Worm (Caenorhabditis elegans) whole organism, mixed stage, embryonic: ENCODE results near the gene F32A11.1.

ENCODE experiments used
- M03D4.4 ChIP-seq: sonication (generic microtip); optimal IDR thresholded peaks from 2 replicates; lab custom pipeline; 2017; ENCODE audit warnings: mild to moderate bottlenecking, missing genetic modification characterization, missing compliant biosample characterization
- bed-3 ChIP-seq: fragments of 200-800 bp; sonication (Bioruptor generic); optimal IDR thresholded peaks from 3 replicates; lab custom pipeline; 2018; ENCODE audit warnings: mild to moderate bottlenecking, missing genetic modification characterization, moderate library complexity, missing compliant biosample characterization
- blmp-1 ChIP-seq: fragments of 150-350 bp; optimal IDR thresholded peaks from 2 replicates; lab custom pipeline; 2014; ENCODE audit warnings: missing biosample characterization, missing genetic modification characterization
- ceh-39 ChIP-seq: fragments of 150-350 bp; optimal IDR thresholded peaks from 2 replicates; lab custom pipeline; 2014; ENCODE audit warnings: missing biosample characterization, missing genetic modification characterization
- ceh-83 ChIP-seq: fragments of 200-800 bp; sonication (Bioruptor generic); optimal IDR thresholded peaks from 2 replicates; lab custom pipeline; 2018; ENCODE audit warnings: mild to moderate bottlenecking, missing genetic modification characterization, missing compliant biosample characterization
- ces-1 ChIP-seq: fragments of 150-350 bp; optimal IDR thresholded peaks from 2 replicates; lab custom pipeline; 2014; ENCODE audit warnings: missing biosample characterization, missing genetic modification reagents, missing genetic modification characterization
- cnd-1 ChIP-seq: fragments of 200-800 bp; sonication (Bioruptor generic); optimal IDR thresholded peaks from 2 replicates; lab custom pipeline; 2018; ENCODE audit warnings: mild to moderate bottlenecking, missing genetic modification characterization, missing compliant biosample characterization
- drap-1 ChIP-seq: fragments of 200-800 bp; sonication (Bioruptor generic); optimal IDR thresholded peaks from 3 replicates; lab custom pipeline; 2018; ENCODE audit warnings: mild to moderate bottlenecking, missing genetic modification characterization, missing compliant biosample characterization
- elt-1 ChIP-seq: sonication (generic microtip); optimal IDR thresholded peaks from 2 replicates; lab custom pipeline; 2017; ENCODE audit warnings: missing genetic modification characterization, mild to moderate bottlenecking, missing compliant biosample characterization, antibody characterized with exemption, moderate library complexity, borderline replicate concordance; ENCODE audit not compliant: insufficient read depth
- elt-3 ChIP-seq: fragments of 150-350 bp; optimal IDR thresholded peaks from 2 replicates; lab custom pipeline; 2014; ENCODE audit warnings: missing biosample characterization, missing genetic modification characterization
- flh-1 ChIP-seq: fragments of 200-800 bp; sonication (Bioruptor generic); optimal IDR thresholded peaks from 2 replicates; lab custom pipeline; 2018; ENCODE audit warnings: mild to moderate bottlenecking, missing genetic modification characterization, moderate library complexity, missing compliant biosample characterization
- ham-2 ChIP-seq: fragments of 200-800 bp; sonication (Bioruptor generic); optimal IDR thresholded peaks from 2 replicates; lab custom pipeline; 2018; ENCODE audit warnings: mild to moderate bottlenecking, missing genetic modification characterization, missing compliant biosample characterization
- hlh-1 ChIP-seq: fragments of 150-350 bp; optimal IDR thresholded peaks from 2 replicates; lab custom pipeline; 2014; ENCODE audit warnings: missing biosample characterization, missing genetic modification reagents, missing genetic modification characterization
- lin-13 ChIP-seq: fragments of 150-350 bp; optimal IDR thresholded peaks from 2 replicates; lab custom pipeline; 2014; ENCODE audit warnings: missing biosample characterization, missing genetic modification characterization
- lin-32 ChIP-seq: fragments of 200-800 bp; sonication (Bioruptor generic); optimal IDR thresholded peaks from 2 replicates; lab custom pipeline; 2018; ENCODE audit warnings: mild to moderate bottlenecking, missing genetic modification characterization, missing compliant biosample characterization
- lsy-2 ChIP-seq: fragments of 150-350 bp; optimal IDR thresholded peaks from 2 replicates; lab custom pipeline; 2014; ENCODE audit warnings: missing biosample characterization, missing genetic modification characterization
- mep-1 ChIP-seq: fragments of 150-350 bp; optimal IDR thresholded peaks from 2 replicates; lab custom pipeline; 2017; ENCODE audit warnings: missing biosample characterization, missing genetic modification reagents, missing genetic modification characterization, inconsistent platforms
- mls-2 ChIP-seq: sonication (generic microtip); optimal IDR thresholded peaks from 2 replicates; lab custom pipeline; 2016; ENCODE audit warnings: mild to moderate bottlenecking, missing genetic modification characterization, moderate library complexity, missing compliant biosample characterization
- nhr-12 ChIP-seq: fragments of 150-350 bp; optimal IDR thresholded peaks from 2 replicates; lab custom pipeline; 2014; ENCODE audit warnings: missing biosample characterization, missing genetic modification characterization
- nhr-2 ChIP-seq: fragments of 150-350 bp; optimal IDR thresholded peaks from 2 replicates; lab custom pipeline; 2014; ENCODE audit warnings: missing biosample characterization, missing genetic modification characterization
- nhr-237 ChIP-seq: fragments of 150-350 bp; optimal IDR thresholded peaks from 2 replicates; lab custom pipeline; 2014; ENCODE audit warnings: missing biosample characterization, missing genetic modification characterization
- nhr-28 ChIP-seq: fragments of 150-350 bp; optimal IDR thresholded peaks from 2 replicates; lab custom pipeline; 2014; ENCODE audit warnings: missing biosample characterization, missing genetic modification characterization
- nhr-76 ChIP-seq: sonication (generic microtip); optimal IDR thresholded peaks from 2 replicates; lab custom pipeline; 2017; ENCODE audit warnings: missing biosample characterization, missing genetic modification characterization
- sem-2 ChIP-seq: fragments of 200-800 bp; sonication (Bioruptor generic); optimal IDR thresholded peaks from 2 replicates; lab custom pipeline; 2018; ENCODE audit warnings: mild to moderate bottlenecking, missing genetic modification characterization, missing compliant biosample characterization
- snpc-4 ChIP-seq: fragments of 150-350 bp; optimal IDR thresholded peaks from 2 replicates; lab custom pipeline; 2014; ENCODE audit warnings: missing biosample characterization, missing genetic modification characterization
- sptf-1 ChIP-seq: sonication (generic microtip); optimal IDR thresholded peaks from 2 replicates; lab custom pipeline; 2017; ENCODE audit warnings: mild to moderate bottlenecking, missing genetic modification characterization, moderate library complexity, missing compliant biosample characterization
- unc-120 ChIP-seq: sonication (generic microtip); optimal IDR thresholded peaks from 2 replicates; lab custom pipeline; 2017; ENCODE audit warnings: missing genetic modification characterization, missing compliant biosample characterization; ENCODE audit not compliant: poor library complexity, severe bottlenecking
- unc-39 ChIP-seq: fragments of 150-350 bp; optimal IDR thresholded peaks from 2 replicates; lab custom pipeline; 2014; ENCODE audit warnings: missing biosample characterization, missing genetic modification characterization
- unc-62 ChIP-seq: fragments of 150-350 bp; optimal IDR thresholded peaks from 2 replicates; lab custom pipeline; 2014; ENCODE audit warnings: missing biosample characterization, missing genetic modification reagents, missing genetic modification characterization
- zip-8 ChIP-seq: fragments of 150-350 bp; optimal IDR thresholded peaks from 2 replicates; lab custom pipeline; 2014; ENCODE audit warnings: missing biosample characterization, missing genetic modification characterization
- ztf-11 ChIP-seq: fragments of 150-350 bp; optimal IDR thresholded peaks from 2 replicates; lab custom pipeline; 2014; ENCODE audit warnings: missing biosample characterization, missing genetic modification characterization

Gene F32A11.1

DNA sequence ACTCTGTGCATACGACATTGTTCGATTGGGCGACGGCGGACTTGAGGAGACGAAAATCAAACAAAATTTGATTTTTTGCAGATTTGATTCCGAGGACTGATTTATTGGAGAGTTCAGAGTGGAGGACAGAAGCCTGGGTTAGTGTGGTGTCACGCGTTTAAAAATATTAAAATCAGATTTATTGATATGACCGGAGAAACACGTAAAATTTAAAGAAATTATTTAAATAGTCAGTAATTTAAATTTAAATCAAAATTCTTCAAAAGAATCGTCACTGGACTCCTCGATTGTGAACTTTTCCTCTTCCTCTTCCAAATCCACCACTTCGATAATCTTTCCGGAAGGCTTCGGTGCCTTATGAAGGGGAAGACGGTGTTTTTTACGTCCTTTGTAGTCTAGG, 3.8 kb upstream of the F32A11.1 start, which contains the start of gene spe-18:
TSS of gene spe-18 (minus strand) at position 101 of the 400 bp plus-strand sequence.
- TF ChIP-seq snpc-4 (tag; lab: Kevin White, UChicago) (no peak), lsy-2 (tag; lab: Kevin White, UChicago) (no peak), sem-2 (GFP tag; lab: Kevin White, UChicago) (no peak), ham-2 (GFP tag; lab: Kevin White, UChicago) (no peak), nhr-237 (tag; lab: Kevin White, UChicago) (no peak), ceh-39 (tag; lab: Kevin White, UChicago) (no peak), unc-39 (no peak), hlh-1 (tag; lab: Kevin White, UChicago) (no peak), sptf-1 (no peak), lin-13 (tag; lab: Kevin White, UChicago) (no peak), ceh-83 (GFP tag; lab: Kevin White, UChicago) (no peak), flh-1 (GFP tag; lab: Kevin White, UChicago) (no peak), mls-2 (tag; lab: Kevin White, UChicago) (no peak), nhr-76 (tag; lab: Kevin White, UChicago) (no peak), nhr-28 (no peak)

DNA sequence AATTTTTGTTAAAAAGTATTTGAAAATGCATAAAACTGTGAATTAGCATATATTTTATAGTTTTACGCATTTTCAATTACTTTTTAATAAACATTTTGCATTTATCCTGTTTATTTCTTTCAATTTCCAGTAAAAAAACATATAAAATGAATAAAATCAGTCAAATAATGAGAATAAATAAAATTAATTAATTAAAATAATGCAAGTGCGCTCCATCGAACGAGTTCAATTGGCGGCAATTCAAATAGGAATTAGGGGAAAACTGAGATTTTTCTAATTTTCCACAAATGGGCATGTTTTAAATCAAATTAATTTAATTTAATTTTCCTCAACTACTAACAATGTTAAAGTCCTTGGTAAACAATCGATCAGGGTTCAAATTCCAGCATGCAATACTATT, 1.1 kb upstream of the F32A11.1 start:
- TF ChIP-seq ztf-11 (no peak), M03D4.4 (no peak), bed-3 (GFP tag; lab: Kevin White, UChicago) (no peak), mep-1 (no peak), zip-8 (tag; lab: Kevin White, UChicago) (no peak), ceh-39 (tag; lab: Kevin White, UChicago) (no peak), flh-1 (GFP tag; lab: Kevin White, UChicago) (no peak), nhr-76 (tag; lab: Kevin White, UChicago) (no peak)

DNA sequence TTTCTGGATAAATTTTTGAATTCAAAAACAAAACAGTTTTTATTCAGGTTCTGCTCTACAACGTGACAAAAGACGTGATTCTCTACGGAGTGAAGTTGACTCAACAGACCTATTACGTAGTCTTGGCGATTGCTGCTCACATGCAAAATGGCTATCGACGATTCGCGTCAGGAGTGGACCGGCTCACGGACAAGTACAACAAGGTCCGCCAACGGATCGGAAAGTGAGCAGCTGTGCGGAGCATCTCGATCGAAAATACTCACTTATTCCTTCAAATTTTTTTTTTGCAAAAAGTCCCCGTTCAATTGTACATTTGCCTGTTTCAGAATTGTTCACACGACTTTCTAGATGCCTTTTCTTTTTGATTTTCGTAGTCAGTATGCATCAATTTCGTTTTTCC, 2.7 kb downstream of the F32A11.1 start:
- TF ChIP-seq ces-1 (GFP tag; lab: Kevin White, UChicago), result no peak
- no peak for TF ChIP-seq sptf-1
- TF ChIP-seq unc-62 (GFP tag; lab: Kevin White, UChicago), result no peak
- TF ChIP-seq sem-2 (GFP tag; lab: Kevin White, UChicago), result no peak
- no peak for TF ChIP-seq elt-3 (tag; lab: Kevin White, UChicago)
- no peak for TF ChIP-seq blmp-1 (tag; lab: Kevin White, UChicago)
- TF ChIP-seq nhr-2 (tag; lab: Kevin White, UChicago), result no peak

DNA sequence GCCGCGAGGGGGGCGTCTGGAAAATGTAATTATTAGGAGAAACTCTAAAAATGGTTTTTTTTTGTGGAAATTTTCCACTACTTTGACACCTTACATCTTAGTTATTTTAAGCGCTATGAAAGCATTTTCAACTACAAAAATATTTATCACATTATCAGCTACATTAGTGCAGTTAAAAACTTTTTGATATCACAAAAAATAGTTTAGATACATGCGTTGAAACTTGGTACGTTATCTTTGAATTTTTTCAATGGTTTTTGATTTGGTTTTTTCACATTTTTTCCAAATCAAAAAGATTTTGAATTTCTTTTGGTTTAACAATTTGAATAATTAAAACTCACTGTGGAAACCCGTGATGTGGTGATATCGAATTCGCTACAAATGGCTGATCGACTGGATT, 5.9 kb downstream of the F32A11.1 start:
- TF ChIP-seq flh-1 (GFP tag; lab: Kevin White, UChicago) (no peak), elt-1 (tag; lab: Kevin White, UChicago) (no peak), unc-62 (GFP tag; lab: Kevin White, UChicago) (no peak), nhr-2 (tag; lab: Kevin White, UChicago) (no peak), sptf-1 (no peak), ztf-11 (no peak), M03D4.4 (no peak), mep-1 (no peak), lsy-2 (tag; lab: Kevin White, UChicago) (no peak), cnd-1 (tag; lab: Kevin White, UChicago) (no peak), lin-32 (GFP tag; lab: Kevin White, UChicago) (no peak)

DNA sequence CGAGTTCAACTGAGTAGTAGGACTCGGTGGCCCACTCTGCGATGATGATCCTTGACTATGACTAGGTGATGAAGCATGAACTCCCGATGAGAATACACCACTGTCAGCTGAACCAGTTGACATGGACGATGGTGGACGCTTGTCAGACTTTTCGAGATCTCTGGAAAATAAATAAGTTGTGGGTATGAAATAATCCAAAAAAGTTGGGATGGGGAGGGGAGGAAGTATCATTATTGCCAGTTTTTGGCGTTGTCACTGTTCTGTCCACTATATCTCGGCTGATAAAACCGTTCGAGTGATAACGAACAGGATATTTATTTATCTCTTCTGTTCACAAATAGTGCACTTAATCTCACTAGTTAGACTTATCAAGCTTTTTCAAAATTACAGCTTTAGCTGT, 6.9 kb downstream of the F32A11.1 start:
- TF ChIP-seq ham-2 (GFP tag; lab: Kevin White, UChicago) (no peak), sem-2 (GFP tag; lab: Kevin White, UChicago) (no peak), flh-1 (GFP tag; lab: Kevin White, UChicago) (no peak), nhr-237 (tag; lab: Kevin White, UChicago) (no peak), blmp-1 (tag; lab: Kevin White, UChicago) (no peak), unc-120 (tag; lab: Kevin White, UChicago) (no peak), ztf-11 (no peak), unc-62 (GFP tag; lab: Kevin White, UChicago) (no peak), drap-1 (GFP tag; lab: Kevin White, UChicago) (no peak), nhr-12 (tag; lab: Kevin White, UChicago) (no peak), M03D4.4 (no peak), zip-8 (tag; lab: Kevin White, UChicago) (no peak), elt-3 (tag; lab: Kevin White, UChicago) (no peak), ceh-83 (GFP tag; lab: Kevin White, UChicago) (no peak), nhr-28 (no peak), unc-39 (no peak)
- TF ChIP-seq, all 35 proteins: peak for 0
